Worm (Caenorhabditis elegans): ENCODE data around the gene F32D8.15.

The F32D8.15 gene

ce11 chrV:10859048-10859637, 44.7 kb upstream of the F32D8.15 start (continued):
- TF ChIP-seq nhr-12 (tag; optimal IDR thresholded peaks at IDR 0.05) = no peak
- no peak for TF ChIP-seq vab-15 (tag; optimal IDR thresholded peaks at IDR 0.05)
- peak; percentile 76 for TF ChIP-seq blmp-1 (tag; optimal IDR thresholded peaks at IDR 0.05)
- TF ChIP-seq mab-9 (GFP tag; IDR thresholded peaks at IDR 0.05) = no peak
- no peak for TF ChIP-seq C04F5.9 (tag; optimal IDR thresholded peaks at IDR 0.05)
- no peak for TF ChIP-seq egl-13 (tag; optimal IDR thresholded peaks at IDR 0.05)
- no peak for TF ChIP-seq sox-4 (tag; optimal IDR thresholded peaks at IDR 0.05)
- no peak for TF ChIP-seq ceh-90 (tag; optimal IDR thresholded peaks at IDR 0.05)
- TF ChIP-seq nhr-19 (GFP tag; conservative IDR thresholded peaks at IDR 0.05) = 0 out of 2 replicates have a peak, but pooled peaks have one; percentile 5
- TF ChIP-seq ets-5 (GFP tag; IDR thresholded peaks at IDR 0.05) = no peak
- peak in 1 of 2 experiments; percentile 49 for TF ChIP-seq lin-35 (GFP tag; optimal IDR thresholded peaks at IDR 0.05)
- no peak for TF ChIP-seq dpl-1 (GFP tag; optimal IDR thresholded peaks at IDR 0.05)
- peak in 3 of 6 experiments; percentile 8 to 42 (median 32) for TF ChIP-seq elt-3 (tag; optimal IDR thresholded peaks at IDR 0.05)
- TF ChIP-seq xbp-1 (tag; optimal IDR thresholded peaks at IDR 0.05) = no peak
- TF ChIP-seq lin-14 (GFP tag; optimal IDR thresholded peaks at IDR 0.05) = peak; percentile 57
- TF ChIP-seq skn-1 (tag; optimal IDR thresholded peaks at IDR 0.05) = no peak
- no peak for TF ChIP-seq grh-1 (GFP tag; IDR thresholded peaks at IDR 0.05)
- no peak for TF ChIP-seq pag-3 (tag; optimal IDR thresholded peaks at IDR 0.05; ENCODE audit: borderline replicate concordance, insufficient read depth)
- no peak for TF ChIP-seq hlh-17 (GFP tag; optimal IDR thresholded peaks at IDR 0.05; ENCODE audit: borderline replicate concordance)
- no peak for TF ChIP-seq fkh-10 (GFP tag; optimal IDR thresholded peaks at IDR 0.05)
- no peak for TF ChIP-seq nhr-47 (tag; optimal IDR thresholded peaks at IDR 0.05)
- no peak for TF ChIP-seq nhr-237 (tag; optimal IDR thresholded peaks at IDR 0.05)
- TF ChIP-seq aha-1 (tag; optimal IDR thresholded peaks at IDR 0.05) = no peak
- peak; percentile 46 for TF ChIP-seq nhr-71 (tag; optimal IDR thresholded peaks at IDR 0.05)
- no peak for TF ChIP-seq nhr-28 (tag; optimal IDR thresholded peaks at IDR 0.05)
- TF ChIP-seq ces-1 (GFP tag; optimal IDR thresholded peaks at IDR 0.05) = no peak

- no peak for TF ChIP-seq unc-86 (tag; optimal IDR thresholded peaks at IDR 0.05)
- peak in 2 of 6 experiments; percentile 16 to 55 for TF ChIP-seq elt-3 (tag; optimal IDR thresholded peaks at IDR 0.05)
- no peak for TF ChIP-seq egl-27 (tag; optimal IDR thresholded peaks at IDR 0.05)
- 0 out of 2 replicates have a peak, but pooled peaks have one; percentile 2 for TF ChIP-seq nhr-19 (GFP tag; conservative IDR thresholded peaks at IDR 0.05)
- TF ChIP-seq blmp-1 (tag; optimal IDR thresholded peaks at IDR 0.05) = peak; percentile 71
- TF ChIP-seq nhr-12 (tag; optimal IDR thresholded peaks at IDR 0.05) = no peak
- no peak for TF ChIP-seq fos-1 (tag; optimal IDR thresholded peaks at IDR 0.05)
- TF ChIP-seq lin-13 (GFP tag; optimal IDR thresholded peaks at IDR 0.05) = no peak
- peak; percentile 24 for TF ChIP-seq lin-14 (GFP tag; optimal IDR thresholded peaks at IDR 0.05)
- no peak for TF ChIP-seq snpc-4 (tag; optimal IDR thresholded peaks at IDR 0.05)
- no peak for TF ChIP-seq efl-3 (GFP tag; optimal IDR thresholded peaks at IDR 0.05)
- TF ChIP-seq hpl-2 (GFP tag; optimal IDR thresholded peaks at IDR 0.05) = no peak
- TF ChIP-seq grh-1 (GFP tag; IDR thresholded peaks at IDR 0.05) = no peak
- no peak for TF ChIP-seq nhr-90 (tag; optimal IDR thresholded peaks at IDR 0.05; ENCODE audit: poor library complexity)
- peak; percentile 56 for TF ChIP-seq elt-2 (tag; optimal IDR thresholded peaks at IDR 0.05)
- peak; percentile 4 for TF ChIP-seq nhr-20 (tag; optimal IDR thresholded peaks at IDR 0.05)
- TF ChIP-seq ztf-4 (tag; optimal IDR thresholded peaks at IDR 0.05) = no peak
- TF ChIP-seq lsy-2 (tag; optimal IDR thresholded peaks at IDR 0.05) = peak in 1 of 2 experiments; percentile 21
- no peak for TF ChIP-seq sox-4 (tag; optimal IDR thresholded peaks at IDR 0.05)
- TF ChIP-seq mdl-1 (tag; optimal IDR thresholded peaks at IDR 0.05) = peak in 1 of 2 experiments; percentile 9
These were observed 44.1 kb upstream of the F32D8.15 start for ce11 chrV:10859775-10860174.
